Fruit fly (Drosophila melanogaster) whole organism, prepupa: ENCODE data around the gene rho-4.

ENCODE experiments used
- CG11762 ChIP-seq: fragments of 200-800 bp; sonication (Bioruptor generic); optimal IDR thresholded peaks from 3 replicates; lab custom pipeline; 2016; ENCODE audit warnings: missing biosample characterization, missing genetic modification characterization; ENCODE audit not compliant: insufficient read depth
- CG3919 ChIP-seq: fragments of 200-800 bp; sonication (Bioruptor generic); optimal IDR thresholded peaks from 3 replicates; lab custom pipeline; 2016; ENCODE audit warnings: missing biosample characterization, missing genetic modification characterization
- CG6854 ChIP-seq: fragments of 200-800 bp; sonication (Bioruptor generic); optimal IDR thresholded peaks from 2 replicates; lab custom pipeline; 2017; ENCODE audit warnings: missing biosample characterization, mild to moderate bottlenecking, missing genetic modification characterization
- CG8119 ChIP-seq: fragments of 200-800 bp; sonication (Bioruptor generic); IDR thresholded peaks from 3 replicates; pipeline ENCODE4 v1.3.6; 2022; ENCODE audit warnings: missing biosample characterization, missing genetic modification characterization
- Eip78C ChIP-seq: fragments of 200-800 bp; sonication (Bioruptor generic); peaks from one replicate; lab custom pipeline; 2016; ENCODE audit warnings: missing biosample characterization, missing genetic modification characterization
- Ets21C ChIP-seq: fragments of 200-800 bp; sonication (Bioruptor generic); optimal IDR thresholded peaks from 3 replicates; lab custom pipeline; 2016; ENCODE audit warnings: missing biosample characterization, missing genetic modification characterization
- Gug ChIP-seq: fragments of 200-800 bp; sonication (Bioruptor generic); IDR thresholded peaks from 2 replicates; pipeline ENCODE4 v1.3.6; 2022; ENCODE audit warnings: missing biosample characterization, missing genetic modification characterization
- Lpt ChIP-seq: fragments of 200-800 bp; sonication (Bioruptor generic); optimal IDR thresholded peaks from 3 replicates; lab custom pipeline; 2016; ENCODE audit warnings: missing biosample characterization, missing genetic modification characterization

dm6 chrX:11615652-11616495 is 16.2 kb downstream of the rho-4 start, which contains the start of the genes RPA3 and Met:
- TF ChIP-seq Lpt (GFP tag; lab: Kevin White, UChicago) (no peak), Eip78C (GFP tag; lab: Kevin White, UChicago) (peak; percentile 46), CG11762 (GFP tag; lab: Kevin White, UChicago) (no peak), CG8119 (GFP tag; lab: Robert Waterston, UW) (no peak), CG3919 (GFP tag; lab: Kevin White, UChicago) (no peak), CG6854 (no peak), Gug (no peak), Ets21C (GFP tag; lab: Kevin White, UChicago) (no peak)
